Fruit fly (Drosophila melanogaster) whole organism, embryonic: ENCODE results near the gene cindr.

Source experiments
- Atf6 ChIP-seq: fragments of 200-800 bp; sonication (Bioruptor generic); IDR thresholded peaks from 2 replicates; pipeline ENCODE4 v1.3.6; 2022; ENCODE audit warnings: missing biosample characterization, missing genetic modification characterization
- CG11696 ChIP-seq: fragments of 200-800 bp; sonication (Bioruptor generic); IDR thresholded peaks from 2 replicates; pipeline ENCODE4 v1.3.6; 2022; ENCODE audit warnings: missing biosample characterization, missing genetic modification characterization
- CG12155 ChIP-seq: fragments of 200-800 bp; sonication (Bioruptor generic); optimal IDR thresholded peaks from 3 replicates; lab custom pipeline; 2016; ENCODE audit warnings: missing biosample characterization, missing genetic modification characterization
- CG13123 ChIP-seq: fragments of 200-800 bp; sonication (Bioruptor generic); optimal IDR thresholded peaks from 2 replicates; lab custom pipeline; 2016; ENCODE audit warnings: missing biosample characterization, missing genetic modification characterization
- CG13424 ChIP-seq: fragments of 200-800 bp; sonication (Bioruptor generic); optimal IDR thresholded peaks from 2 replicates; lab custom pipeline; 2019; ENCODE audit warnings: missing biosample characterization, mild to moderate bottlenecking, missing genetic modification characterization, moderate library complexity
- CG13894 ChIP-seq: fragments of 200-800 bp; sonication (Bioruptor generic); optimal IDR thresholded peaks from 3 replicates; lab custom pipeline; 2018; ENCODE audit warnings: missing biosample characterization, mild to moderate bottlenecking, missing genetic modification characterization, moderate library complexity
- CG14965 ChIP-seq: fragments of 200-800 bp; sonication (Bioruptor generic); optimal IDR thresholded peaks from 2 replicates; lab custom pipeline; 2016; ENCODE audit warnings: missing biosample characterization, missing genetic modification characterization, borderline replicate concordance
- CG1529 ChIP-seq: fragments of 200-800 bp; sonication (Bioruptor generic); optimal IDR thresholded peaks from 3 replicates; lab custom pipeline; 2018; ENCODE audit warnings: missing biosample characterization, missing genetic modification characterization
- CG17612 ChIP-seq: fragments of 200-800 bp; sonication (Bioruptor generic); IDR thresholded peaks from 2 replicates; pipeline ENCODE4 v1.3.6; 2022; ENCODE audit warnings: missing biosample characterization, missing genetic modification characterization
- CG17829 ChIP-seq: fragments of 200-800 bp; optimal IDR thresholded peaks from 2 replicates; lab custom pipeline; 2019; ENCODE audit warnings: missing biosample characterization, mild to moderate bottlenecking, missing genetic modification characterization, moderate library complexity
- CG2129 ChIP-seq: fragments of 200-800 bp; sonication (Bioruptor generic); IDR thresholded peaks from 2 replicates; pipeline ENCODE4 v1.3.6; 2022; ENCODE audit warnings: missing biosample characterization, missing genetic modification characterization; ENCODE audit not compliant: partially characterized antibody
- CG2202 ChIP-seq: fragments of 200-800 bp; sonication (Bioruptor generic); optimal IDR thresholded peaks from 2 replicates; lab custom pipeline; 2018; ENCODE audit warnings: missing biosample characterization, mild to moderate bottlenecking, missing genetic modification characterization
- CG3163 ChIP-seq: fragments of 200-800 bp; sonication (Bioruptor generic); optimal IDR thresholded peaks from 3 replicates; lab custom pipeline; 2016; ENCODE audit warnings: missing biosample characterization, missing genetic modification characterization
- CG32532 ChIP-seq: fragments of 200-800 bp; sonication (Bioruptor generic); IDR thresholded peaks from 2 replicates; pipeline ENCODE4 v1.3.6; 2022; ENCODE audit warnings: missing biosample characterization, missing genetic modification characterization
- CG4282 ChIP-seq: fragments of 200-800 bp; sonication (Bioruptor generic); optimal IDR thresholded peaks from 2 replicates; lab custom pipeline; 2016; ENCODE audit warnings: missing biosample characterization, missing genetic modification characterization
- CG4820 ChIP-seq: fragments of 200-800 bp; sonication (Bioruptor generic); optimal IDR thresholded peaks from 3 replicates; lab custom pipeline; 2016; ENCODE audit warnings: missing biosample characterization, missing genetic modification characterization
- CG5180 ChIP-seq: fragments of 200-800 bp; sonication (Bioruptor generic); optimal IDR thresholded peaks from 3 replicates; lab custom pipeline; 2017; ENCODE audit warnings: missing biosample characterization, missing genetic modification characterization, mild to moderate bottlenecking, moderate library complexity, missing genetic modification reagents
- CG6272 ChIP-seq: fragments of 200-800 bp; sonication (Bioruptor generic); IDR thresholded peaks from 2 replicates; pipeline ENCODE4 v1.3.6; 2022; ENCODE audit warnings: missing biosample characterization, missing genetic modification characterization
- CG6813 ChIP-seq: fragments of 200-800 bp; sonication (Bioruptor generic); optimal IDR thresholded peaks from 2 replicates; lab custom pipeline; 2017; ENCODE audit warnings: missing biosample characterization, missing genetic modification characterization, mild to moderate bottlenecking, moderate library complexity, missing genetic modification reagents
- CG7786 ChIP-seq: fragments of 200-800 bp; sonication (Bioruptor generic); optimal IDR thresholded peaks from 2 replicates; lab custom pipeline; 2016; ENCODE audit warnings: missing biosample characterization, missing genetic modification characterization
- CG7963 ChIP-seq: fragments of 200-800 bp; sonication (Bioruptor generic); IDR thresholded peaks from 3 replicates; pipeline ENCODE4 v1.3.6; 2022; ENCODE audit warnings: missing biosample characterization, missing genetic modification characterization; ENCODE audit not compliant: partially characterized antibody
- CG8765 ChIP-seq: fragments of 200-800 bp; sonication (Bioruptor generic); IDR thresholded peaks from 2 replicates; pipeline ENCODE4 v1.3.6; 2022; ENCODE audit warnings: missing biosample characterization, missing genetic modification characterization
- Dad ChIP-seq: fragments of 200-800 bp; sonication (Bioruptor generic); optimal IDR thresholded peaks from 3 replicates; lab custom pipeline; 2016; ENCODE audit warnings: missing biosample characterization, missing genetic modification characterization
- Drgx ChIP-seq: fragments of 200-800 bp; sonication (Bioruptor generic); IDR thresholded peaks from 2 replicates; pipeline ENCODE4 v1.3.6; 2022; ENCODE audit warnings: missing biosample characterization, missing genetic modification characterization
- E2f2 ChIP-seq: fragments of 200-800 bp; sonication (Bioruptor generic); IDR thresholded peaks from 2 replicates; pipeline ENCODE4 v1.3.6; 2022; ENCODE audit warnings: missing biosample characterization, missing genetic modification characterization
- ERR ChIP-seq: fragments of 200-800 bp; sonication (Bioruptor generic); optimal IDR thresholded peaks from 2 replicates; lab custom pipeline; 2016; ENCODE audit warnings: missing biosample characterization, missing genetic modification characterization
- H15 ChIP-seq: fragments of 200-800 bp; sonication (Bioruptor generic); IDR thresholded peaks from 3 replicates; pipeline ENCODE4 v1.3.6; 2022; ENCODE audit warnings: missing biosample characterization, missing genetic modification characterization
- Hsf ChIP-seq: fragments of 200-800 bp; sonication (Bioruptor generic); optimal IDR thresholded peaks from 3 replicates; lab custom pipeline; 2016; ENCODE audit warnings: missing biosample characterization, missing genetic modification characterization
- MTF-1 ChIP-seq: fragments of 200-800 bp; sonication (Bioruptor generic); optimal IDR thresholded peaks from 2 replicates; lab custom pipeline; 2018; ENCODE audit warnings: missing biosample characterization, mild to moderate bottlenecking, missing genetic modification characterization, borderline replicate concordance
- Mad ChIP-seq: fragments of 200-800 bp; sonication (Bioruptor generic); optimal IDR thresholded peaks from 2 replicates; lab custom pipeline; 2016; ENCODE audit warnings: missing biosample characterization, missing genetic modification characterization
- Mes4 ChIP-seq: fragments of 200-800 bp; sonication (Bioruptor generic); optimal IDR thresholded peaks from 2 replicates; lab custom pipeline; 2016; ENCODE audit warnings: missing biosample characterization, missing genetic modification characterization
- Myb ChIP-seq: fragments of 200-800 bp; sonication (Bioruptor generic); optimal IDR thresholded peaks from 2 replicates; lab custom pipeline; 2016; ENCODE audit warnings: missing biosample characterization, missing genetic modification characterization
- Side ChIP-seq: fragments of 200-800 bp; sonication (Bioruptor generic); optimal IDR thresholded peaks from 2 replicates; lab custom pipeline; 2016; ENCODE audit warnings: missing biosample characterization, missing genetic modification characterization
- ara ChIP-seq: fragments of 200-800 bp; sonication (Bioruptor generic); IDR thresholded peaks from 2 replicates; pipeline ENCODE4 v1.3.6; 2022; ENCODE audit warnings: missing biosample characterization, missing genetic modification characterization
- chm ChIP-seq: fragments of 200-800 bp; sonication (Bioruptor generic); IDR thresholded peaks from 2 replicates; pipeline ENCODE4 v1.3.6; 2022; ENCODE audit warnings: missing biosample characterization, missing genetic modification characterization
- dm ChIP-seq: fragments of 200-800 bp; sonication (Bioruptor generic); optimal IDR thresholded peaks from 3 replicates; lab custom pipeline; 2016; ENCODE audit warnings: missing biosample characterization, missing genetic modification characterization
- en ChIP-seq: fragments of 200-800 bp; sonication (Bioruptor generic); optimal IDR thresholded peaks from 2 replicates; lab custom pipeline; 2016; ENCODE audit warnings: missing biosample characterization, missing genetic modification characterization
- fu2 ChIP-seq: fragments of 200-800 bp; sonication (Bioruptor generic); optimal IDR thresholded peaks from 2 replicates; lab custom pipeline; 2016; ENCODE audit warnings: missing biosample characterization, missing genetic modification characterization
- gt ChIP-seq: fragments of 200-800 bp; sonication (Bioruptor generic); IDR thresholded peaks from 2 replicates; pipeline ENCODE4 v1.3.6; 2022; ENCODE audit warnings: missing biosample characterization, missing genetic modification characterization
- insv ChIP-seq, 2 experiments: fragments of 200-800 bp; sonication (Bioruptor generic); optimal IDR thresholded peaks; 3 replicates each; lab custom pipeline; 2016 to 2018; ENCODE audit warnings: missing biosample characterization in 2 of 2, missing genetic modification characterization in 2 of 2
- nom ChIP-seq: fragments of 200-800 bp; sonication (Bioruptor generic); optimal IDR thresholded peaks from 2 replicates; lab custom pipeline; 2017; ENCODE audit warnings: missing biosample characterization, missing genetic modification characterization, mild to moderate bottlenecking, moderate library complexity, missing genetic modification reagents
- onecut ChIP-seq: fragments of 200-800 bp; sonication (Bioruptor generic); IDR thresholded peaks from 2 replicates; pipeline ENCODE4 v1.3.6; 2022; ENCODE audit warnings: missing biosample characterization, missing genetic modification characterization
- row ChIP-seq: fragments of 200-800 bp; sonication (Bioruptor generic); IDR thresholded peaks from 3 replicates; pipeline ENCODE4 v1.3.6; 2022; ENCODE audit warnings: missing biosample characterization, missing genetic modification characterization
- seq ChIP-seq: fragments of 200-800 bp; sonication (Bioruptor generic); IDR thresholded peaks from 2 replicates; pipeline ENCODE4 v1.3.6; 2022; ENCODE audit warnings: missing biosample characterization, missing genetic modification characterization
- sna ChIP-seq: fragments of 200-800 bp; sonication (Bioruptor generic); IDR thresholded peaks from 2 replicates; pipeline ENCODE4 v1.3.6; 2022; ENCODE audit warnings: missing biosample characterization, missing genetic modification characterization; ENCODE audit not compliant: partially characterized antibody
- stc ChIP-seq: fragments of 200-800 bp; sonication (Bioruptor generic); IDR thresholded peaks from 2 replicates; pipeline ENCODE4 v1.3.6; 2022; ENCODE audit warnings: missing biosample characterization, missing genetic modification characterization
- sug ChIP-seq: fragments of 200-800 bp; optimal IDR thresholded peaks from 2 replicates; lab custom pipeline; 2019; ENCODE audit warnings: missing biosample characterization, mild to moderate bottlenecking, missing genetic modification characterization, moderate library complexity
- tna ChIP-seq: fragments of 200-800 bp; sonication (Bioruptor generic); IDR thresholded peaks from 2 replicates; pipeline ENCODE4 v1.3.6; 2022; ENCODE audit warnings: missing biosample characterization, missing genetic modification characterization; ENCODE audit not compliant: partially characterized antibody
- twi ChIP-seq: fragments of 200-800 bp; optimal IDR thresholded peaks from 2 replicates; lab custom pipeline; 2019; ENCODE audit warnings: missing biosample characterization, mild to moderate bottlenecking, missing genetic modification characterization, moderate library complexity
- usp ChIP-seq: fragments of >200 bp; optimal IDR thresholded peaks from 2 replicates; lab custom pipeline; 2017; ENCODE audit warnings: missing biosample characterization, missing genetic modification characterization
- vfl ChIP-seq: fragments of 200-800 bp; sonication (Bioruptor generic); optimal IDR thresholded peaks from 2 replicates; lab custom pipeline; 2016; ENCODE audit warnings: missing biosample characterization, missing genetic modification characterization
- yki ChIP-seq: fragments of >200 bp; optimal IDR thresholded peaks from 3 replicates; lab custom pipeline; 2018
- zfh1 ChIP-seq: fragments of 200-800 bp; sonication (Bioruptor generic); IDR thresholded peaks from 3 replicates; pipeline ENCODE4 v1.3.6; 2022; ENCODE audit warnings: missing biosample characterization, missing genetic modification characterization

cindr gene

dm6 chr3R:30805196-30805595 is 3.2 kb upstream of the cindr start (continued):
- TF ChIP-seq Mes4 (GFP tag; lab: Kevin White, UChicago): no peak
- no peak for TF ChIP-seq ERR (GFP tag; lab: Kevin White, UChicago)
- no peak for TF ChIP-seq dm
- no peak for TF ChIP-seq CG6272 (GFP tag; lab: Robert Waterston, UW)
- TF ChIP-seq sug (tag; lab: Kevin White, UChicago): no peak
- no peak for TF ChIP-seq fu2 (GFP tag; lab: Kevin White, UChicago)
- no peak for TF ChIP-seq CG7963 (GFP tag; lab: Robert Waterston, UW)
- TF ChIP-seq en: no peak
- TF ChIP-seq CG13894 (tag; lab: Kevin White, UChicago): no peak
- no peak for TF ChIP-seq chm (GFP tag; lab: Robert Waterston, UW)
- TF ChIP-seq CG5180 (GFP tag; lab: Kevin White, UChicago): no peak
- no peak for TF ChIP-seq sna (GFP tag; lab: Robert Waterston, UW)
- no peak for TF ChIP-seq Side (GFP tag; lab: Kevin White, UChicago)
- TF ChIP-seq CG13424 (tag; lab: Kevin White, UChicago): peak; percentile 45
- TF ChIP-seq CG17829 (tag; lab: Kevin White, UChicago): peak; percentile 14
- TF ChIP-seq tna (GFP tag; lab: Robert Waterston, UW): no peak
- TF ChIP-seq CG1529 (GFP tag; lab: Kevin White, UChicago): no peak
- TF ChIP-seq row (GFP tag; lab: Robert Waterston, UW): 0 out of 3 replicates have a peak, but pooled peaks have one; percentile 36
- no peak for TF ChIP-seq MTF-1
- TF ChIP-seq Myb (GFP tag; lab: Kevin White, UChicago): no peak
- TF ChIP-seq CG3163: no peak
- TF ChIP-seq CG4820: peak; percentile 8
- no peak for TF ChIP-seq yki (lab: Kevin White, UChicago)
- TF ChIP-seq usp (GFP tag; lab: Kevin White, UChicago): no peak
- TF ChIP-seq nom (GFP tag; lab: Kevin White, UChicago): peak; percentile 12
- no peak for TF ChIP-seq gt (GFP tag; lab: Robert Waterston, UW)
- no peak for TF ChIP-seq Hsf
- no peak for TF ChIP-seq ara (GFP tag; lab: Robert Waterston, UW)
- TF ChIP-seq twi (tag; lab: Kevin White, UChicago): no peak
- no peak for TF ChIP-seq CG17612
- no peak for TF ChIP-seq seq (GFP tag; lab: Robert Waterston, UW)
- TF ChIP-seq onecut (GFP tag; lab: Robert Waterston, UW): no peak
- peak; percentile 4 for TF ChIP-seq CG7786
- TF ChIP-seq CG14965 (GFP tag; lab: Kevin White, UChicago): no peak
- TF ChIP-seq CG6813: no peak
- no peak for TF ChIP-seq Mad (GFP tag; lab: Kevin White, UChicago)
- TF ChIP-seq CG2202: no peak
- no peak for TF ChIP-seq CG11696
- no peak for TF ChIP-seq CG32532 (GFP tag; lab: Robert Waterston, UW)
- TF ChIP-seq E2f2 (GFP tag; lab: Robert Waterston, UW): no peak
- TF ChIP-seq vfl (GFP tag; lab: Kevin White, UChicago): no peak
- TF ChIP-seq Dad (GFP tag; lab: Kevin White, UChicago): no peak
- TF ChIP-seq CG12155 (GFP tag; lab: Kevin White, UChicago): no peak
- TF ChIP-seq CG8765 (GFP tag; lab: Robert Waterston, UW): no peak
- peak; percentile 80 for TF ChIP-seq Drgx (GFP tag; lab: Robert Waterston, UW)
- peak; percentile 40; the same call in 1 of the 2 replicates for TF ChIP-seq Atf6 (GFP tag; lab: Robert Waterston, UW)
- peak; percentile 65 for TF ChIP-seq stc (GFP tag; lab: Robert Waterston, UW)
- no peak for TF ChIP-seq CG4282 (GFP tag; lab: Kevin White, UChicago)
- TF ChIP-seq insv (GFP tag; optimal IDR thresholded peaks at IDR 0.05; lab: Kevin White, UChicago): no peak
- TF ChIP-seq H15 (GFP tag; lab: Robert Waterston, UW): no peak
- no peak for TF ChIP-seq CG13123 (GFP tag; lab: Kevin White, UChicago)
- 0 out of 3 replicates have a peak, but pooled peaks have one; percentile 41 for TF ChIP-seq zfh1 (GFP tag; lab: Robert Waterston, UW)
- no peak for TF ChIP-seq CG2129 (GFP tag; lab: Robert Waterston, UW)
